Fruit fly (Drosophila melanogaster) whole organism, embryonic: Measurements from ENCODE around the gene BTBD9.

Experiments
- Ravus ChIP-seq: fragments of 200-800 bp; sonication (Bioruptor generic); IDR thresholded peaks from 2 replicates; pipeline ENCODE4 v1.3.6; 2022; ENCODE audit warnings: missing biosample characterization, missing genetic modification characterization
- pho ChIP-seq: fragments of 200-800 bp; sonication (Bioruptor generic); optimal IDR thresholded peaks from 2 replicates; lab custom pipeline; 2016; ENCODE audit warnings: missing biosample characterization, missing genetic modification characterization

- no peak for TF ChIP-seq pho (GFP tag; lab: Kevin White, UChicago)
- TF ChIP-seq Ravus = no peak
These were observed 12.2 kb upstream of the BTBD9 start for dm6 chrX:10756026-10756561.
